Worm (Caenorhabditis elegans) whole organism, L1 larva: ENCODE measurements around the gene C30G12.6.

ENCODE experiments used
- C04F5.9 ChIP-seq: sonication (generic microtip); optimal IDR thresholded peaks from 2 replicates; lab custom pipeline; 2016; ENCODE audit warnings: missing genetic modification characterization, missing compliant biosample characterization
- C34B4.2 ChIP-seq: sonication (generic microtip); optimal IDR thresholded peaks from 2 replicates; lab custom pipeline; 2017; ENCODE audit warnings: mild to moderate bottlenecking, missing genetic modification characterization, missing compliant biosample characterization
- F16B12.6 ChIP-seq: fragments of 150-350 bp; optimal IDR thresholded peaks from 2 replicates; lab custom pipeline; 2014; ENCODE audit warnings: missing biosample characterization, missing genetic modification characterization
- Y116A8C.19 ChIP-seq: sonication (generic microtip); optimal IDR thresholded peaks from 2 replicates; lab custom pipeline; 2016; ENCODE audit warnings: missing compliant biosample characterization, missing genetic modification characterization, borderline replicate concordance
- aly-2 ChIP-seq: fragments of 150-350 bp; optimal IDR thresholded peaks from 2 replicates; lab custom pipeline; 2014; ENCODE audit warnings: missing biosample characterization, missing genetic modification characterization
- ama-1 ChIP-seq: fragments of 150-350 bp; optimal IDR thresholded peaks from 2 replicates; lab custom pipeline; 2014
- ceh-82 ChIP-seq, 3 experiments: fragments of 150-350 bp in 1 of 3; sonication (generic microtip) in 2 of 3; optimal IDR thresholded peaks; 2 replicates each; lab custom pipeline; 2014 to 2017; ENCODE audit warnings: missing biosample characterization in 3 of 3, missing genetic modification characterization in 3 of 3
- ceh-88 ChIP-seq: fragments of 200-800 bp; sonication (Bioruptor generic); IDR thresholded peaks from 2 replicates; pipeline ENCODE4 v1.3.6; 2022; ENCODE audit warnings: missing genetic modification characterization, missing compliant biosample characterization
- ceh-90 ChIP-seq: sonication (generic microtip); optimal IDR thresholded peaks from 2 replicates; lab custom pipeline; 2016; ENCODE audit warnings: missing genetic modification characterization, missing compliant biosample characterization
- ces-1 ChIP-seq: fragments of 150-350 bp; optimal IDR thresholded peaks from 2 replicates; lab custom pipeline; 2014; ENCODE audit warnings: missing biosample characterization, missing genetic modification reagents, missing genetic modification characterization
- dpl-1 ChIP-seq, 3 experiments: fragments of 150-350 bp in 2 of 3; sonication (generic microtip) in 1 of 3; optimal IDR thresholded peaks; 2 replicates each; lab custom pipeline; 2014 to 2017; ENCODE audit warnings: missing biosample characterization in 3 of 3, missing genetic modification characterization in 3 of 3, missing genetic modification reagents in 3 of 3
- dsc-1 ChIP-seq: sonication (generic microtip); optimal IDR thresholded peaks from 2 replicates; lab custom pipeline; 2016; ENCODE audit warnings: mild to moderate bottlenecking, missing genetic modification characterization, missing compliant biosample characterization
- efl-1 ChIP-seq, 4 experiments: fragments of 150-350 bp; optimal IDR thresholded peaks in 3 of 4; peaks in 1 of 4; 1 replicate in 1 of 4; 2 replicates in 3 of 4; lab custom pipeline; 2014; ENCODE audit warnings: missing biosample characterization in 2 of 4, missing genetic modification characterization in 2 of 4, missing genetic modification reagents in 2 of 4
- efl-3 ChIP-seq: fragments of 200-800 bp; sonication (Bioruptor generic); optimal IDR thresholded peaks from 2 replicates; lab custom pipeline; 2018; ENCODE audit warnings: mild to moderate bottlenecking, missing genetic modification characterization, missing compliant biosample characterization
- egl-13 ChIP-seq: sonication (generic microtip); optimal IDR thresholded peaks from 2 replicates; lab custom pipeline; 2016; ENCODE audit warnings: missing genotype, missing genetic modification reagents, missing genetic modification characterization, missing compliant biosample characterization
- egl-27 ChIP-seq, 2 experiments: fragments of 150-350 bp in 1 of 2; sonication (generic microtip); optimal IDR thresholded peaks; 3 replicates each; lab custom pipeline; 2017 to 2018; ENCODE audit warnings: missing biosample characterization in 2 of 2, missing genetic modification characterization in 2 of 2, missing genetic modification reagents in 2 of 2
- fkh-10 ChIP-seq: sonication (generic microtip); optimal IDR thresholded peaks from 2 replicates; lab custom pipeline; 2017; ENCODE audit warnings: missing biosample characterization, missing genetic modification reagents, missing genetic modification characterization
- fkh-4 ChIP-seq: sonication (generic microtip); optimal IDR thresholded peaks from 2 replicates; lab custom pipeline; 2016; ENCODE audit warnings: missing compliant biosample characterization, missing genetic modification characterization, borderline replicate concordance
- fkh-8 ChIP-seq: sonication (generic microtip); optimal IDR thresholded peaks from 2 replicates; lab custom pipeline; 2016; ENCODE audit warnings: mild to moderate bottlenecking, missing genetic modification characterization, missing compliant biosample characterization
- fos-1 ChIP-seq: fragments of 150-350 bp; optimal IDR thresholded peaks from 2 replicates; lab custom pipeline; 2014; ENCODE audit warnings: missing biosample characterization, missing genetic modification characterization
- hlh-4 ChIP-seq: sonication (generic microtip); optimal IDR thresholded peaks from 2 replicates; lab custom pipeline; 2016; ENCODE audit warnings: mild to moderate bottlenecking, missing genetic modification characterization, missing compliant biosample characterization
- lin-15B ChIP-seq: fragments of 150-350 bp; sonication (generic microtip); optimal IDR thresholded peaks from 3 replicates; lab custom pipeline; 2014; ENCODE audit warnings: missing biosample characterization, missing genetic modification characterization
- lir-3 ChIP-seq: sonication (generic microtip); optimal IDR thresholded peaks from 2 replicates; lab custom pipeline; 2016; ENCODE audit warnings: mild to moderate bottlenecking, missing genetic modification characterization, moderate library complexity, missing compliant biosample characterization; ENCODE audit not compliant: poor library complexity
- mab-9 ChIP-seq: fragments of 200-800 bp; sonication (Bioruptor generic); IDR thresholded peaks from 2 replicates; pipeline ENCODE4 v1.3.6; 2022; ENCODE audit warnings: missing genetic modification reagents, missing genetic modification characterization, missing compliant biosample characterization
- mef-2 ChIP-seq: fragments of 150-350 bp; optimal IDR thresholded peaks from 2 replicates; lab custom pipeline; 2014; ENCODE audit warnings: missing biosample characterization, missing genetic modification characterization
- nhr-237 ChIP-seq: fragments of 150-350 bp; optimal IDR thresholded peaks from 2 replicates; lab custom pipeline; 2014; ENCODE audit warnings: missing biosample characterization, missing genetic modification characterization
- nhr-47 ChIP-seq: sonication (generic microtip); optimal IDR thresholded peaks from 2 replicates; lab custom pipeline; 2016; ENCODE audit warnings: mild to moderate bottlenecking, missing genetic modification characterization, moderate library complexity, missing compliant biosample characterization
- nhr-76 ChIP-seq: sonication (generic microtip); optimal IDR thresholded peaks from 2 replicates; lab custom pipeline; 2017; ENCODE audit warnings: missing biosample characterization, missing genetic modification characterization
- nhr-90 ChIP-seq: sonication (generic microtip); optimal IDR thresholded peaks from 2 replicates; lab custom pipeline; 2016; ENCODE audit warnings: mild to moderate bottlenecking, missing genetic modification characterization, missing compliant biosample characterization; ENCODE audit not compliant: poor library complexity
- pag-3 ChIP-seq: sonication (generic microtip); optimal IDR thresholded peaks from 2 replicates; lab custom pipeline; 2017; ENCODE audit warnings: missing genetic modification characterization, mild to moderate bottlenecking, missing compliant biosample characterization, antibody characterized with exemption, borderline replicate concordance; ENCODE audit not compliant: insufficient read depth
- pax-3 ChIP-seq: fragments of 200-800 bp; sonication (Bioruptor generic); optimal IDR thresholded peaks from 2 replicates; lab custom pipeline; 2018; ENCODE audit warnings: mild to moderate bottlenecking, missing genetic modification characterization, moderate library complexity, missing compliant biosample characterization
- pqm-1 ChIP-seq: sonication (generic microtip); optimal IDR thresholded peaks from 3 replicates; lab custom pipeline; 2017; ENCODE audit warnings: missing biosample characterization, missing genetic modification characterization
- rnt-1 ChIP-seq: sonication (generic microtip); optimal IDR thresholded peaks from 2 replicates; lab custom pipeline; 2016; ENCODE audit warnings: mild to moderate bottlenecking, missing genetic modification characterization, moderate library complexity, missing compliant biosample characterization
- skn-1 ChIP-seq: fragments of 150-350 bp; optimal IDR thresholded peaks from 2 replicates; lab custom pipeline; 2014; ENCODE audit warnings: missing biosample characterization, missing genetic modification characterization
- snu-23 ChIP-seq: sonication (generic microtip); optimal IDR thresholded peaks from 2 replicates; lab custom pipeline; 2016; ENCODE audit warnings: missing genetic modification characterization, missing compliant biosample characterization
- sup-37 ChIP-seq: fragments of 200-800 bp; sonication (Bioruptor generic); optimal IDR thresholded peaks from 2 replicates; lab custom pipeline; 2018; ENCODE audit warnings: mild to moderate bottlenecking, missing genetic modification characterization, missing compliant biosample characterization
- tlp-1 ChIP-seq: fragments of 150-350 bp; optimal IDR thresholded peaks from 2 replicates; lab custom pipeline; 2014; ENCODE audit warnings: missing biosample characterization, missing genetic modification characterization
- unc-130 ChIP-seq: fragments of 150-350 bp; optimal IDR thresholded peaks from 2 replicates; lab custom pipeline; 2017; ENCODE audit warnings: missing biosample characterization, missing genetic modification characterization, inconsistent platforms
- unc-30 ChIP-seq: sonication (generic microtip); optimal IDR thresholded peaks from 2 replicates; lab custom pipeline; 2017; ENCODE audit warnings: missing biosample characterization, missing genetic modification characterization
- unc-62 ChIP-seq: fragments of 150-350 bp; optimal IDR thresholded peaks from 2 replicates; lab custom pipeline; 2014; ENCODE audit warnings: missing biosample characterization, missing genetic modification reagents, missing genetic modification characterization
- unc-86 ChIP-seq: sonication (generic microtip); optimal IDR thresholded peaks from 2 replicates; lab custom pipeline; 2016; ENCODE audit warnings: missing genetic modification characterization, missing compliant biosample characterization
- vab-15 ChIP-seq: sonication (generic microtip); optimal IDR thresholded peaks from 2 replicates; lab custom pipeline; 2017; ENCODE audit warnings: missing genotype, mild to moderate bottlenecking, missing genetic modification characterization, missing compliant biosample characterization
- zip-4 ChIP-seq: fragments of 200-800 bp; sonication (Bioruptor generic); optimal IDR thresholded peaks from 2 replicates; lab custom pipeline; 2018; ENCODE audit warnings: mild to moderate bottlenecking, missing genetic modification characterization, moderate library complexity, missing compliant biosample characterization
- ztf-11 ChIP-seq, 2 experiments: sonication (generic microtip); optimal IDR thresholded peaks; 2 replicates each; lab custom pipeline; 2016 to 2017; ENCODE audit warnings: missing genetic modification characterization in 2 of 2, missing biosample characterization in 1 of 2, missing compliant biosample characterization in 1 of 2
- ztf-4 ChIP-seq: fragments of 150-350 bp; optimal IDR thresholded peaks from 2 replicates; lab custom pipeline; 2014; ENCODE audit warnings: missing biosample characterization, missing genetic modification characterization

Gene C30G12.6

DNA sequence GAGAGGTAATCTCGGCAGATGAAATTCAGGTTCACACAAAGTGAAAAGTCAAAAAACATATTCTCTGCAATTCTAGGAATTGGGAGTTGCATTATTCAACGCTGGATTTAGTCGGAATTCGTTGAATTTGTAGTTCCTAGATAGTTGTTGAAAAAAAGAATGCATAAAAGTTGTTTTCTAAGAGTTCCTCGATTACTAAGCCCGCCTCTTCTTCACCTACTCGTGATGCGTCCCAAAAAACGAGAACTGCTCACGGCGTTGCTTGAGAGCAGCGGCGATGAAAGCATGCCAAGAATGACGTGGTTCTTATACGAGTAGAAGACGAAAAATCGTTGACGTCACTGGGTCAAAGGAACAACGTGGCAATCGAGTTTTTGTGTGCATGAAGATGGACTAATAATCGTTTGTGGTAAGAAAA is 29.3 kb upstream of the C30G12.6 start (continued):
- TF ChIP-seq mef-2 (tag; lab: Kevin White, UChicago): peak; percentile 50
- no peak for TF ChIP-seq aly-2 (tag; lab: Kevin White, UChicago)
- TF ChIP-seq ama-1 (lab: Kevin White, UChicago): no peak
- no peak for TF ChIP-seq nhr-76 (tag; lab: Kevin White, UChicago)
- no peak for TF ChIP-seq lir-3 (tag; lab: Kevin White, UChicago)
- TF ChIP-seq vab-15 (tag; lab: Kevin White, UChicago): no peak
- TF ChIP-seq zip-4: no peak
- no peak for TF ChIP-seq C04F5.9 (tag; lab: Kevin White, UChicago)
- TF ChIP-seq skn-1 (tag; lab: Kevin White, UChicago): no peak
- TF ChIP-seq fkh-10 (GFP tag; lab: Kevin White, UChicago): peak; percentile 4
- no peak for TF ChIP-seq nhr-90 (tag; lab: Kevin White, UChicago)
- TF ChIP-seq efl-1 (optimal IDR thresholded peaks at IDR 0.05; lab: Kevin White, UChicago): no peak
- no peak for TF ChIP-seq efl-1 (GFP tag; optimal IDR thresholded peaks at IDR 0.05 in 1 of 2; lab: Kevin White, UChicago)
- TF ChIP-seq unc-62 (GFP tag; lab: Kevin White, UChicago): no peak
- no peak for TF ChIP-seq nhr-237 (tag; lab: Kevin White, UChicago)
- no peak for TF ChIP-seq mab-9 (GFP tag; lab: Robert Waterston, UW)
- TF ChIP-seq snu-23 (GFP tag; lab: Kevin White, UChicago): no peak
- no peak for TF ChIP-seq ztf-11 (tag; optimal IDR thresholded peaks at IDR 0.05; lab: Kevin White, UChicago)
- TF ChIP-seq unc-130 (tag; lab: Kevin White, UChicago): no peak
- peak; percentile 57 for TF ChIP-seq ztf-4 (tag; lab: Kevin White, UChicago)
- TF ChIP-seq pax-3 (tag; lab: Kevin White, UChicago): peak; percentile 16
- TF ChIP-seq tlp-1: no peak
- peak; percentile 92 for TF ChIP-seq fkh-8 (tag; lab: Kevin White, UChicago)
- peak; percentile 47 for TF ChIP-seq dsc-1
- no peak for TF ChIP-seq C34B4.2 (tag; lab: Kevin White, UChicago)
- no peak for TF ChIP-seq Y116A8C.19 (tag; lab: Kevin White, UChicago)
- TF ChIP-seq ceh-82 (tag; optimal IDR thresholded peaks at IDR 0.05; lab: Kevin White, UChicago): no peak
- TF ChIP-seq ceh-90 (tag; lab: Kevin White, UChicago): no peak
- TF ChIP-seq, all 84 proteins: peak for 16

DNA sequence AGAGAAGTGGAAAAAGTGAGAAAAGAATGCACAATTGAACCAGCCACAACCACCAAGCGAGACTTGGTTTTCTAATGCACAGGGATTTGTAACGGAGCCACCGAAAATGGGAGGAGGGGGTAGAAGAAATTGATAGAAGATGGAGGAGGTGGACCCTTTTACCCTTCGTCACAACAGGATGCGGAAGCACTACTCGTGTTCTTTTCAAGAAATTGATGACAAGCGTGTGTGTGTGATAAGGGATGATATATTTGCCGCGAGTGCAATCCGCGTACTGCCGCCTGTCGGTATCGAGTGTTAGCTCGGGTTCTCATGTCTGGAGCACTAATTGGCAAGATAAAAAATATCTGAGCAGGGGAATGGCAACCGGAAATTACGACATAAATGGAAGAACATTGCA is 28.1 kb upstream of the C30G12.6 start, which contains the start of gene F21D12.3:
TSS of gene F21D12.3 (minus strand) at position 101 of the 400 bp plus-strand sequence.
- TF ChIP-seq efl-1 (optimal IDR thresholded peaks at IDR 0.05; lab: Kevin White, UChicago) (no peak), efl-1 (GFP tag; optimal IDR thresholded peaks at IDR 0.05 in 1 of 2; lab: Kevin White, UChicago) (peak in 1 of 2 experiments; percentile 31), rnt-1 (tag; lab: Kevin White, UChicago) (peak; percentile 16), fos-1 (tag; lab: Kevin White, UChicago) (no peak)

DNA sequence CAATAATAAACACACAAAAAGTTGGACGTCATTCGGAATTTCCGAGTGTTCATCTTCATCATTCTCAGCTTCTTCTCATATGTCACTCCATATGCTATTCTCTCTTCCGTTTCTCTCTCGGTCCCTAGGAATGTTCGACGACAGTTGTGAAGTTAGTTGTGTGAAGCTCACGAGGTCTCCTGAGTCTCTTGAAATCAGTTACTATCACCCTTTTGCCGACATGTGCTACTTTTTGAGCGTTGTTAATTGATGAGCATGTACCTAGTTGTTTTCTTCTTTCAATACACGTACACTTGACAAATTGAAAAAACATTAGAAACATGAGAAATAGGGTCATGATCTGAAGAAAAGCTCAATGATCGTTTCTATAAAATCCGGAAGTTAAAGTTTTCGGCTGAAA is 27.5 kb upstream of the C30G12.6 start:
- TF ChIP-seq pag-3 (tag; lab: Kevin White, UChicago): no peak
- no peak for TF ChIP-seq nhr-237 (tag; lab: Kevin White, UChicago)
- TF ChIP-seq lin-15B (tag; lab: Kevin White, UChicago): no peak
- TF ChIP-seq ces-1: no peak
- TF ChIP-seq snu-23 (GFP tag; lab: Kevin White, UChicago): peak; percentile 72
- no peak for TF ChIP-seq ceh-88
- TF ChIP-seq ztf-11 (tag; optimal IDR thresholded peaks at IDR 0.05; lab: Kevin White, UChicago): no peak
- TF ChIP-seq aly-2 (tag; lab: Kevin White, UChicago): no peak
- no peak for TF ChIP-seq tlp-1
- no peak for TF ChIP-seq hlh-4
- TF ChIP-seq fkh-4 (tag; lab: Kevin White, UChicago): no peak
- peak; percentile 90 for TF ChIP-seq rnt-1 (tag; lab: Kevin White, UChicago)
- TF ChIP-seq ceh-82 (tag; optimal IDR thresholded peaks at IDR 0.05; lab: Kevin White, UChicago): no peak
- TF ChIP-seq egl-27 (tag; optimal IDR thresholded peaks at IDR 0.05; lab: Kevin White, UChicago): no peak
- no peak for TF ChIP-seq dpl-1 (GFP tag; optimal IDR thresholded peaks at IDR 0.05; lab: Kevin White, UChicago)
- no peak for TF ChIP-seq fkh-10 (GFP tag; lab: Kevin White, UChicago)
- no peak for TF ChIP-seq fkh-8 (tag; lab: Kevin White, UChicago)
- TF ChIP-seq sup-37 (GFP tag; lab: Kevin White, UChicago): peak; percentile 29
- no peak for TF ChIP-seq nhr-76 (tag; lab: Kevin White, UChicago)
- TF ChIP-seq unc-86: no peak
- TF ChIP-seq vab-15 (tag; lab: Kevin White, UChicago): peak; percentile 79
- no peak for TF ChIP-seq pqm-1 (tag; lab: Kevin White, UChicago)
- TF ChIP-seq nhr-47: peak; percentile 47
- peak; percentile 22 for TF ChIP-seq mef-2 (tag; lab: Kevin White, UChicago)
- TF ChIP-seq efl-3: no peak
- no peak for TF ChIP-seq pax-3 (tag; lab: Kevin White, UChicago)
- TF ChIP-seq ceh-90 (tag; lab: Kevin White, UChicago): no peak
- TF ChIP-seq unc-30: no peak
- TF ChIP-seq egl-13: no peak
- TF ChIP-seq F16B12.6 (tag; lab: Kevin White, UChicago): no peak
- no peak for TF ChIP-seq zip-4
